Worm (Caenorhabditis elegans) whole organism, L4 larva: Measurements from ENCODE around the gene F31E8.5.

Experiments
- F37D6.2 ChIP-seq: sonication (generic microtip); optimal IDR thresholded peaks from 2 replicates; lab custom pipeline; 2016; ENCODE audit warnings: mild to moderate bottlenecking, missing genetic modification characterization, missing compliant biosample characterization
- Y5F2A.4 ChIP-seq: fragments of 200-800 bp; sonication (Bioruptor generic); optimal IDR thresholded peaks from 2 replicates; lab custom pipeline; 2018; ENCODE audit warnings: mild to moderate bottlenecking, missing genetic modification characterization, missing compliant biosample characterization
- ZK337.2 ChIP-seq: fragments of 200-800 bp; sonication (Bioruptor generic); IDR thresholded peaks from 2 replicates; pipeline ENCODE4 v1.3.6; 2022; ENCODE audit warnings: missing genetic modification reagents, missing genetic modification characterization, missing compliant biosample characterization
- aha-1 ChIP-seq: fragments of 150-350 bp; peaks from one replicate; lab custom pipeline; 2014; ENCODE audit warnings: missing biosample characterization, missing genetic modification characterization
- aly-2 ChIP-seq: sonication (generic microtip); optimal IDR thresholded peaks from 2 replicates; lab custom pipeline; 2018; ENCODE audit warnings: missing biosample characterization, missing genetic modification characterization
- ama-1 ChIP-seq: fragments of 150-350 bp; optimal IDR thresholded peaks from 2 replicates; lab custom pipeline; 2014; ENCODE audit warnings: inconsistent platforms, mixed read lengths
- arid-1 ChIP-seq: fragments of 200-800 bp; sonication (Bioruptor generic); conservative IDR thresholded peaks from 2 replicates; pipeline ENCODE4 v1.3.6; 2022; ENCODE audit warnings: missing genetic modification reagents, missing genetic modification characterization, missing compliant biosample characterization
- attf-4 ChIP-seq: sonication (generic microtip); optimal IDR thresholded peaks from 3 replicates; lab custom pipeline; 2017; ENCODE audit warnings: missing biosample characterization, missing genetic modification characterization
- ceh-20 ChIP-seq: fragments of 200-800 bp; sonication (Bioruptor generic); IDR thresholded peaks from 2 replicates; pipeline ENCODE4 v1.3.6; 2022; ENCODE audit warnings: missing genetic modification reagents, missing genetic modification characterization, missing compliant biosample characterization
- ceh-28 ChIP-seq: fragments of 150-350 bp; optimal IDR thresholded peaks from 2 replicates; lab custom pipeline; 2014; ENCODE audit warnings: missing biosample characterization, missing genetic modification reagents, missing genetic modification characterization
- cey-2 ChIP-seq: sonication (generic microtip); optimal IDR thresholded peaks from 3 replicates; lab custom pipeline; 2017; ENCODE audit warnings: missing genetic modification characterization, mild to moderate bottlenecking, missing compliant biosample characterization, antibody characterized with exemption, borderline replicate concordance; ENCODE audit not compliant: insufficient read depth
- daf-12 ChIP-seq: fragments of 150-350 bp; optimal IDR thresholded peaks from 2 replicates; lab custom pipeline; 2014; ENCODE audit warnings: missing biosample characterization, missing genetic modification reagents, missing genetic modification characterization
- dmd-6 ChIP-seq: fragments of 200-800 bp; sonication (Bioruptor generic); IDR thresholded peaks from 2 replicates; pipeline ENCODE4 v1.3.6; 2022; ENCODE audit warnings: missing genetic modification reagents, missing genetic modification characterization, missing compliant biosample characterization
- dmd-9 ChIP-seq: fragments of 200-800 bp; sonication (Bioruptor generic); IDR thresholded peaks from 2 replicates; pipeline ENCODE4 v1.3.6; 2022; ENCODE audit warnings: missing genetic modification reagents, missing genetic modification characterization, missing compliant biosample characterization
- dve-1 ChIP-seq: sonication (generic microtip); optimal IDR thresholded peaks from 2 replicates; lab custom pipeline; 2017; ENCODE audit warnings: antibody characterized with exemption, mild to moderate bottlenecking, missing genetic modification characterization, missing compliant biosample characterization; ENCODE audit not compliant: insufficient read depth
- egl-27 ChIP-seq: sonication (generic microtip); optimal IDR thresholded peaks from 3 replicates; lab custom pipeline; 2017; ENCODE audit warnings: missing biosample characterization, missing genetic modification reagents, missing genetic modification characterization
- egl-43 ChIP-seq: fragments of 200-800 bp; sonication (Bioruptor generic); IDR thresholded peaks from 2 replicates; pipeline ENCODE4 v1.3.6; 2022; ENCODE audit warnings: missing genetic modification reagents, missing genetic modification characterization, missing compliant biosample characterization
- fkh-10 ChIP-seq: fragments of 150-350 bp; optimal IDR thresholded peaks from 2 replicates; lab custom pipeline; 2014; ENCODE audit warnings: missing biosample characterization, missing genetic modification reagents, missing genetic modification characterization
- gei-8 ChIP-seq: fragments of 200-800 bp; sonication (Bioruptor generic); optimal IDR thresholded peaks from 2 replicates; lab custom pipeline; 2018; ENCODE audit warnings: mild to moderate bottlenecking, missing genetic modification characterization, missing compliant biosample characterization
- hlh-30 ChIP-seq: sonication (generic microtip); optimal IDR thresholded peaks from 2 replicates; lab custom pipeline; 2017; ENCODE audit warnings: antibody characterized with exemption, mild to moderate bottlenecking, missing genetic modification characterization, missing compliant biosample characterization; ENCODE audit not compliant: insufficient read depth
- hmg-1.1 ChIP-seq: fragments of 200-800 bp; sonication (Bioruptor generic); IDR thresholded peaks from 2 replicates; pipeline ENCODE4 v1.3.6; 2022; ENCODE audit warnings: missing genetic modification reagents, missing genetic modification characterization, missing compliant biosample characterization
- jun-1 ChIP-seq: fragments of 150-350 bp; optimal IDR thresholded peaks from 2 replicates; lab custom pipeline; 2014; ENCODE audit warnings: missing biosample characterization, missing genetic modification reagents, missing genetic modification characterization
- lim-7 ChIP-seq: fragments of 200-800 bp; sonication (Bioruptor generic); IDR thresholded peaks from 2 replicates; pipeline ENCODE4 v1.3.6; 2022; ENCODE audit warnings: missing genetic modification characterization, missing compliant biosample characterization
- lin-1 ChIP-seq: fragments of 200-800 bp; sonication (Bioruptor generic); IDR thresholded peaks from 2 replicates; pipeline ENCODE4 v1.3.6; 2022; ENCODE audit warnings: missing genetic modification reagents, missing genetic modification characterization, missing compliant biosample characterization
- lin-15B ChIP-seq: fragments of 150-350 bp; sonication (generic microtip); optimal IDR thresholded peaks from 3 replicates; lab custom pipeline; 2014; ENCODE audit warnings: missing biosample characterization, missing genetic modification characterization
- lin-29 ChIP-seq: fragments of 200-800 bp; sonication (Bioruptor generic); IDR thresholded peaks from 2 replicates; pipeline ENCODE4 v1.3.6; 2022; ENCODE audit warnings: missing genetic modification reagents, missing genetic modification characterization, missing compliant biosample characterization
- madf-5 ChIP-seq, 2 experiments: fragments of 200-800 bp; sonication (Bioruptor generic); IDR thresholded peaks; 2 replicates each; pipeline ENCODE4 v1.3.6; 2022; ENCODE audit warnings: missing compliant biosample characterization in 2 of 2, missing genetic modification characterization in 2 of 2
- mdl-1 ChIP-seq, 2 experiments: fragments of 150-350 bp in 1 of 2; sonication (generic microtip) in 1 of 2; optimal IDR thresholded peaks; 2 replicates each; lab custom pipeline; 2014 to 2017; ENCODE audit warnings: missing biosample characterization in 2 of 2, missing genetic modification characterization in 2 of 2
- mep-1 ChIP-seq: fragments of 150-350 bp; sonication (generic microtip); optimal IDR thresholded peaks from 3 replicates; lab custom pipeline; 2014; ENCODE audit warnings: missing biosample characterization, missing genetic modification characterization
- nhr-10 ChIP-seq: fragments of 150-350 bp; optimal IDR thresholded peaks from 2 replicates; lab custom pipeline; 2014; ENCODE audit warnings: missing biosample characterization, missing genetic modification characterization
- nhr-102 ChIP-seq: sonication (generic microtip); optimal IDR thresholded peaks from 2 replicates; lab custom pipeline; 2016; ENCODE audit warnings: mild to moderate bottlenecking, missing genetic modification characterization, moderate library complexity, missing compliant biosample characterization
- nhr-11 ChIP-seq: fragments of 150-350 bp; optimal IDR thresholded peaks from 2 replicates; lab custom pipeline; 2014; ENCODE audit warnings: missing biosample characterization, missing genetic modification characterization
- nhr-25 ChIP-seq: sonication (generic microtip); optimal IDR thresholded peaks from 2 replicates; lab custom pipeline; 2017; ENCODE audit warnings: missing genetic modification characterization, mild to moderate bottlenecking, missing compliant biosample characterization, antibody characterized with exemption, moderate library complexity, borderline replicate concordance; ENCODE audit not compliant: insufficient read depth
- nhr-41 ChIP-seq: fragments of 200-800 bp; sonication (Bioruptor generic); IDR thresholded peaks from 2 replicates; pipeline ENCODE4 v1.3.6; 2022; ENCODE audit warnings: missing genetic modification reagents, missing genetic modification characterization, missing compliant biosample characterization
- nhr-42 ChIP-seq: fragments of 200-800 bp; sonication (Bioruptor generic); IDR thresholded peaks from 2 replicates; pipeline ENCODE4 v1.3.6; 2022; ENCODE audit warnings: missing genetic modification characterization, missing compliant biosample characterization
- nhr-48 ChIP-seq: sonication (generic microtip); optimal IDR thresholded peaks from 2 replicates; lab custom pipeline; 2016; ENCODE audit warnings: mild to moderate bottlenecking, missing genetic modification characterization, missing compliant biosample characterization
- nhr-6 ChIP-seq: fragments of 150-350 bp; optimal IDR thresholded peaks from 2 replicates; lab custom pipeline; 2014; ENCODE audit warnings: missing biosample characterization, missing genetic modification characterization
- nhr-77 ChIP-seq: fragments of 150-350 bp; optimal IDR thresholded peaks from 2 replicates; lab custom pipeline; 2014; ENCODE audit warnings: missing biosample characterization, missing genetic modification characterization
- php-3 ChIP-seq: fragments of 200-800 bp; sonication (Bioruptor generic); IDR thresholded peaks from 2 replicates; pipeline ENCODE4 v1.3.6; 2022; ENCODE audit warnings: missing genetic modification reagents, missing genetic modification characterization, missing compliant biosample characterization
- rbr-2 ChIP-seq: sonication (generic microtip); optimal IDR thresholded peaks from 2 replicates; lab custom pipeline; 2016; ENCODE audit warnings: missing genotype, missing genetic modification characterization, missing compliant biosample characterization
- saeg-2 ChIP-seq: fragments of 200-800 bp; sonication (Bioruptor generic); IDR thresholded peaks from 2 replicates; pipeline ENCODE4 v1.3.6; 2022; ENCODE audit warnings: missing genetic modification reagents, missing genetic modification characterization, missing compliant biosample characterization
- snpc-4 ChIP-seq: fragments of 150-350 bp; optimal IDR thresholded peaks from 2 replicates; lab custom pipeline; 2014; ENCODE audit warnings: missing biosample characterization, missing genetic modification characterization
- tag-97 ChIP-seq: fragments of 200-800 bp; sonication (Bioruptor generic); IDR thresholded peaks from 2 replicates; pipeline ENCODE4 v1.3.6; 2022; ENCODE audit warnings: missing genetic modification characterization, missing compliant biosample characterization
- tra-1 ChIP-seq: fragments of 200-800 bp; sonication (Bioruptor generic); IDR thresholded peaks from 2 replicates; pipeline ENCODE4 v1.3.6; 2022; ENCODE audit warnings: missing genetic modification reagents, missing genetic modification characterization, missing compliant biosample characterization
- unc-62 ChIP-seq, 3 experiments: fragments of 150-350 bp in 1 of 3; sonication (generic microtip); optimal IDR thresholded peaks in 2 of 3; peaks in 1 of 3; 1 replicate in 1 of 3; 2 replicates in 2 of 3; lab custom pipeline; 2014 to 2017; ENCODE audit warnings: missing biosample characterization in 3 of 3, missing genetic modification characterization in 3 of 3, missing genetic modification reagents in 3 of 3, missing genotype in 1 of 3
- vab-7 ChIP-seq: fragments of 200-800 bp; sonication (Bioruptor generic); IDR thresholded peaks from 2 replicates; pipeline ENCODE4 v1.3.6; 2022; ENCODE audit warnings: missing genetic modification reagents, missing genetic modification characterization, missing compliant biosample characterization
- zip-11 ChIP-seq: fragments of 200-800 bp; sonication (Bioruptor generic); IDR thresholded peaks from 2 replicates; pipeline ENCODE4 v1.3.6; 2022; ENCODE audit warnings: missing genetic modification characterization, missing compliant biosample characterization
- zip-2 ChIP-seq: fragments of 150-350 bp; optimal IDR thresholded peaks from 2 replicates; lab custom pipeline; 2014; ENCODE audit warnings: missing biosample characterization, missing genetic modification characterization

The F31E8.5 gene

DNA sequence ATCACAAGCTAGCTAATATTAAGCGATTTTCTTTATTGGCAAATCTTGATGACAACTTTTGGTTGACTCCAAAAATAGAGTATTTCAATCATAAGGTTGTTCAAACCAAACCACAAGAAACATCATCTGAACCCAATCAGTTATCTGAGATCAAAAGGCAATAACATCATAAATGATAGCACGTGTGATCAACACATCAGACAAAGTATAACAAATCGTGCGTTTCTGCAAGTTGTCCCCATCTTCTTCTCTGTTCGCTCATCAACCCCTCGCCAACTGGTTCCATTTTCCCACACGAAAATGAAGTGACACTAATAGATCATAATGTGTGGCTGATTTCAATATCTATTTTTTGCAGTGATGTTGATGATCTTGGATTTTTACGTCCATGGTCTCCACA lies 42.2 kb upstream of the F31E8.5 start (continued):
- TF ChIP-seq hlh-30 (tag; lab: Kevin White, UChicago) = peak; percentile 89
- TF ChIP-seq dmd-9 (GFP tag; lab: Robert Waterston, UW) = no peak
- TF ChIP-seq zip-2 (tag; lab: Kevin White, UChicago) = no peak
- TF ChIP-seq nhr-25 (tag; lab: Kevin White, UChicago) = peak; percentile 61
- peak; percentile 81 for TF ChIP-seq nhr-48 (tag; lab: Kevin White, UChicago)
- peak; percentile 40 for TF ChIP-seq egl-27 (tag; lab: Kevin White, UChicago)
- peak; percentile 76 for TF ChIP-seq nhr-11 (tag; lab: Kevin White, UChicago)
- no peak for TF ChIP-seq aly-2 (tag; lab: Kevin White, UChicago)
- TF ChIP-seq dve-1 (tag; lab: Kevin White, UChicago) = peak; percentile 17

DNA sequence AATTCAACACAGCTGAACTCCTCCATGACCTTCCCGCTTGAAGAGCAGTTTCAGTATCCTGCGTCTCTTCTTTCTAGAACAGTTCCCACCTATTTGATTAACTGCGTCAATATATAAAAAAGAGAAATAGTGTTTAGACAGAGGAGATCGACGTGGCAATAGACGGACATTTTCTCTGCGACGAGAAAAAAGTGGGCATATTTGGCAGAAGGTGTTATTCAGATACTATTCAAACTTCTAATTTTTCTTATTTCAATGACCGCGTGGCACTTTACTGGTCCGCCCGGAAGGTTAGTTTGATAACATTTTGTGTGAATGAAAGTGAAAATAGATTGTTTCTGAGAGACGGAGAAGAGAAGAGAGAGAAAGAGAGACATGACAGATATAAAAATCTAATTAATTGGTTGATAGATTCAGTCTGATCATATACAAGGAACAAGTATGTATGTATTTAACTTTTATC lies 40.9 kb upstream of the F31E8.5 start, which contains the start of gene tbc-6:
tbc-6 (plus strand) TSS at position 208 of the 463 bp plus-strand sequence.
- 0 out of 2 replicates have a peak, but pooled peaks have one; percentile 44 for TF ChIP-seq ceh-20
- no peak for TF ChIP-seq snpc-4 (tag; lab: Kevin White, UChicago)
- no peak for TF ChIP-seq ZK337.2
- TF ChIP-seq lin-15B (tag; lab: Kevin White, UChicago) = no peak
- TF ChIP-seq aha-1 = peak; percentile 74
- no peak for TF ChIP-seq lin-1 (GFP tag; lab: Robert Waterston, UW)
- TF ChIP-seq unc-62 (GFP tag; optimal IDR thresholded peaks at IDR 0.05 in 1 of 2; lab: Kevin White, UChicago) = peak in 1 of 2 experiments; percentile 84
- TF ChIP-seq unc-62 (tag; optimal IDR thresholded peaks at IDR 0.05; lab: Kevin White, UChicago) = no peak
- no peak for TF ChIP-seq lin-29 (GFP tag; lab: Robert Waterston, UW)
- peak; percentile 93 for TF ChIP-seq aly-2 (tag; lab: Kevin White, UChicago)
- TF ChIP-seq nhr-10 (tag; lab: Kevin White, UChicago) = peak; percentile 89
- TF ChIP-seq dmd-9 (GFP tag; lab: Robert Waterston, UW) = no peak
- TF ChIP-seq php-3 (GFP tag; lab: Robert Waterston, UW) = no peak
- TF ChIP-seq vab-7 = no peak
- peak; percentile 44 for TF ChIP-seq attf-4 (tag; lab: Kevin White, UChicago)
- no peak for TF ChIP-seq jun-1 (tag; lab: Kevin White, UChicago)
- TF ChIP-seq nhr-102 (tag; lab: Kevin White, UChicago) = no peak
- TF ChIP-seq arid-1 (GFP tag; lab: Robert Waterston, UW) = no peak
- peak; percentile 58; the same call in 1 of the 2 replicates for TF ChIP-seq dmd-6
- peak; percentile 26 for TF ChIP-seq nhr-6 (tag; lab: Kevin White, UChicago)
- TF ChIP-seq tag-97 = no peak
- TF ChIP-seq cey-2 (tag; lab: Kevin White, UChicago) = peak; percentile 59
- TF ChIP-seq mdl-1 (tag; optimal IDR thresholded peaks at IDR 0.05; lab: Kevin White, UChicago) = peak; percentile 65 to 78
- no peak for TF ChIP-seq tra-1
- TF ChIP-seq nhr-11 (tag; lab: Kevin White, UChicago) = peak; percentile 31
- TF ChIP-seq saeg-2 (GFP tag; lab: Robert Waterston, UW) = no peak
- peak; percentile 40 for TF ChIP-seq hlh-30 (tag; lab: Kevin White, UChicago)
- no peak for TF ChIP-seq ceh-28 (tag; lab: Kevin White, UChicago)
- peak; percentile 4 for TF ChIP-seq nhr-77 (tag; lab: Kevin White, UChicago)
- TF ChIP-seq nhr-42 (GFP tag; lab: Robert Waterston, UW) = no peak
- TF ChIP-seq gei-8 (GFP tag; lab: Kevin White, UChicago) = no peak
- TF ChIP-seq fkh-10 (GFP tag; lab: Kevin White, UChicago) = no peak
- TF ChIP-seq Y5F2A.4 (GFP tag; lab: Kevin White, UChicago) = no peak
- no peak for TF ChIP-seq nhr-41 (GFP tag; lab: Robert Waterston, UW)
- no peak for TF ChIP-seq F37D6.2
- no peak for TF ChIP-seq egl-43
- peak; percentile 54 for TF ChIP-seq dve-1 (tag; lab: Kevin White, UChicago)
- TF ChIP-seq lim-7 (GFP tag; lab: Robert Waterston, UW) = no peak
- TF ChIP-seq ama-1 (lab: Kevin White, UChicago) = peak; percentile 36
- TF ChIP-seq madf-5 (GFP tag; IDR thresholded peaks at IDR 0.05; lab: Robert Waterston, UW) = no peak
- TF ChIP-seq rbr-2 (tag; lab: Kevin White, UChicago) = peak; percentile 23
- TF ChIP-seq hmg-1.1 (GFP tag; lab: Robert Waterston, UW) = 0 out of 2 replicates have a peak, but pooled peaks have one; percentile 24
- TF ChIP-seq daf-12 (tag; lab: Kevin White, UChicago) = no peak
- peak; percentile 53 for TF ChIP-seq mep-1 (tag; lab: Kevin White, UChicago)
- TF ChIP-seq zip-11 (GFP tag; lab: Robert Waterston, UW) = no peak
